Worm (Caenorhabditis elegans) whole organism, midembryonic: ENCODE data around the gene C35B8.3.

Experiments
- cog-1 ChIP-seq: sonication (generic microtip); optimal IDR thresholded peaks from 2 replicates; lab custom pipeline; 2016; ENCODE audit warnings: missing genetic modification characterization, missing compliant biosample characterization
- flt-1 ChIP-seq: fragments of 200-800 bp; sonication (Bioruptor generic); IDR thresholded peaks from 2 replicates; pipeline ENCODE4 v1.3.6; 2022; ENCODE audit warnings: missing genetic modification characterization, missing compliant biosample characterization
- klf-2 ChIP-seq: fragments of 200-800 bp; sonication (Bioruptor generic); conservative IDR thresholded peaks from 2 replicates; pipeline ENCODE4 v1.3.6; 2022; ENCODE audit warnings: missing genetic modification reagents, missing genetic modification characterization, missing compliant biosample characterization
- med-1 ChIP-seq: sonication (generic microtip); optimal IDR thresholded peaks from 2 replicates; lab custom pipeline; 2017; ENCODE audit warnings: missing genetic modification characterization, mild to moderate bottlenecking, missing compliant biosample characterization, antibody characterized with exemption, missing genetic modification reagents; ENCODE audit not compliant: insufficient read depth
- tab-1 ChIP-seq: fragments of 200-800 bp; sonication (Bioruptor generic); IDR thresholded peaks from 2 replicates; pipeline ENCODE4 v1.3.6; 2022; ENCODE audit warnings: missing genetic modification characterization, missing compliant biosample characterization
- ztf-23 ChIP-seq: fragments of 200-800 bp; sonication (Bioruptor generic); IDR thresholded peaks from 2 replicates; pipeline ENCODE4 v1.3.6; 2022; ENCODE audit warnings: missing genetic modification reagents, missing genetic modification characterization, missing compliant biosample characterization
- ztf-29 ChIP-seq: fragments of 200-800 bp; sonication (Bioruptor generic); IDR thresholded peaks from 2 replicates; pipeline ENCODE4 v1.3.6; 2022; ENCODE audit warnings: missing genetic modification reagents, missing genetic modification characterization, missing compliant biosample characterization

DNA sequence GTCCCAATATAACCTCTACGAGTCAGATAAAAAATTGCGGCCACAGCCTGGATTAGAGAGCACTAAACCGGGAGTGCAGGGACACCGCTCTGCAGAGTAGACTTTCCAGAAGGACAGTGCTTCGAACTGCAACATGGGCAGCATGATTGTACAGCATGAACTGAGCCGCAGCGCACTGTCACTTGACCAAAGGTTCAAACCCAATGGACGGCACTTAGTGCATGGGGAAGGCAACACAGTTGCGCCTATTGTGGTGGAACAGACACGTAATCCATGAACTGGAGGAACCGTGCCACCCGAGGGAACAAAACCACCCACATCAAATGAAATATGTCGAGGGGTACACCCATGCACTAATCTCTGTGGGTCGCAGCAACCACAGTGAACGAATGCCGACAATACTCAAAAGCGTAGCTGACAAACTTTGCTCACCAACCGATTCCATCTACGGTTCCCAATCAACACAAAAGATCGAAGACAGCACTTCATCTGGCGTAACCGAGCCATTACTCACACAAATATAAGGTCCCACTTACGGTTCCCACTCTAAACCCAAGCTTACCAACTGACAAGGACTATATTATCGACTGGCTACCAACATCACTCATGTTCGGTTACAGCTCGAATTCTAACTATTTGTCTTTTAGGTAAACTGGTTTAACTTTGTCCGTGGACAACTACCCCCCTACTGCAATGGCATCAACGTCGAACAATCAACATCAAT, 18.2 kb upstream of the C35B8.3 start:
- TF ChIP-seq klf-2 (GFP tag; lab: Robert Waterston, UW) (no peak), flt-1 (GFP tag; lab: Robert Waterston, UW) (no peak), cog-1 (no peak), ztf-29 (GFP tag; lab: Robert Waterston, UW) (no peak), med-1 (GFP tag; lab: Kevin White, UChicago) (no peak), ztf-23 (GFP tag; lab: Robert Waterston, UW) (no peak), tab-1 (no peak)
